Worm (Caenorhabditis elegans): Measurements from ENCODE around the gene F38A5.8.

Gene F38A5.8

ce11 chrIV:6575959-6576727 lies 23.4 kb upstream of the F38A5.8 start:
- TF ChIP-seq efl-3 (GFP tag; optimal IDR thresholded peaks at IDR 0.05) (no peak), C34B4.2 (tag; optimal IDR thresholded peaks at IDR 0.05) (no peak), mep-1 (tag; optimal IDR thresholded peaks at IDR 0.05) (peak; percentile 40), unc-30 (tag; optimal IDR thresholded peaks at IDR 0.05) (no peak), lin-39 (tag; optimal IDR thresholded peaks at IDR 0.05) (no peak), unc-62 (GFP tag; optimal IDR thresholded peaks at IDR 0.05) (no peak), nhr-19 (GFP tag; conservative IDR thresholded peaks at IDR 0.05) (no peak), jun-1 (tag; optimal IDR thresholded peaks at IDR 0.05) (peak; percentile 14), elt-3 (tag; optimal IDR thresholded peaks at IDR 0.05) (no peak), nhr-76 (tag; optimal IDR thresholded peaks at IDR 0.05) (no peak), mef-2 (tag; optimal IDR thresholded peaks at IDR 0.05) (no peak), fos-1 (tag; optimal IDR thresholded peaks at IDR 0.05) (no peak), C04F5.9 (tag; optimal IDR thresholded peaks at IDR 0.05) (no peak), efl-1 (optimal IDR thresholded peaks at IDR 0.05) (peak; percentile 12 to 27), efl-1 (GFP tag; optimal IDR thresholded peaks at IDR 0.05 in 1 of 2) (no peak), nhr-90 (tag; optimal IDR thresholded peaks at IDR 0.05; ENCODE audit: poor library complexity) (no peak), ztf-11 (tag; optimal IDR thresholded peaks at IDR 0.05) (no peak), Y116A8C.19 (tag; optimal IDR thresholded peaks at IDR 0.05; ENCODE audit: borderline replicate concordance) (no peak), lin-35 (GFP tag; optimal IDR thresholded peaks at IDR 0.05) (peak in 1 of 2 experiments; percentile 47), pqm-1 (tag; optimal IDR thresholded peaks at IDR 0.05) (no peak), egl-13 (tag; optimal IDR thresholded peaks at IDR 0.05) (no peak), ceh-63 (GFP tag; optimal IDR thresholded peaks at IDR 0.05) (no peak), lin-15B (tag; optimal IDR thresholded peaks at IDR 0.05) (no peak), tlp-1 (tag; optimal IDR thresholded peaks at IDR 0.05) (no peak), pag-3 (tag; optimal IDR thresholded peaks at IDR 0.05; ENCODE audit: borderline replicate concordance, insufficient read depth) (no peak), mab-9 (GFP tag; IDR thresholded peaks at IDR 0.05) (no peak), lin-14 (GFP tag; optimal IDR thresholded peaks at IDR 0.05) (peak; percentile 13)

- TF ChIP-seq ces-1 (GFP tag; optimal IDR thresholded peaks at IDR 0.05) (no peak), blmp-1 (tag; optimal IDR thresholded peaks at IDR 0.05) (peak; percentile 55), rnt-1 (tag; optimal IDR thresholded peaks at IDR 0.05) (peak; percentile 59), sup-37 (GFP tag; optimal IDR thresholded peaks at IDR 0.05) (no peak), grh-1 (GFP tag; IDR thresholded peaks at IDR 0.05) (no peak), aha-1 (tag; optimal IDR thresholded peaks at IDR 0.05) (no peak), tlp-1 (tag; optimal IDR thresholded peaks at IDR 0.05) (no peak), skn-1 (tag; optimal IDR thresholded peaks at IDR 0.05) (no peak), unc-86 (tag; optimal IDR thresholded peaks at IDR 0.05) (no peak), ceh-88 (GFP tag; IDR thresholded peaks at IDR 0.05) (no peak), ceh-82 (tag; optimal IDR thresholded peaks at IDR 0.05) (peak; percentile 2 to 13 (median 7)), mdl-1 (tag; optimal IDR thresholded peaks at IDR 0.05) (peak in 1 of 2 experiments; percentile 30), jun-1 (tag; optimal IDR thresholded peaks at IDR 0.05) (no peak), aly-2 (tag; optimal IDR thresholded peaks at IDR 0.05) (no peak), F16B12.6 (tag; optimal IDR thresholded peaks at IDR 0.05) (no peak), elt-3 (tag; optimal IDR thresholded peaks at IDR 0.05) (peak in 2 of 6 experiments; percentile 18 to 28), dsc-1 (tag; optimal IDR thresholded peaks at IDR 0.05) (peak; percentile 3), zip-4 (GFP tag; optimal IDR thresholded peaks at IDR 0.05) (no peak), nhr-84 (tag; optimal IDR thresholded peaks at IDR 0.05) (no peak), C16A3.4 (tag; optimal IDR thresholded peaks at IDR 0.05) (peak; percentile 49), lin-35 (GFP tag; optimal IDR thresholded peaks at IDR 0.05) (peak; percentile 46 to 65), fos-1 (tag; optimal IDR thresholded peaks at IDR 0.05) (no peak), lin-13 (GFP tag; optimal IDR thresholded peaks at IDR 0.05) (peak; percentile 35), pqm-1 (tag; optimal IDR thresholded peaks at IDR 0.05) (no peak), tbx-2 (tag; optimal IDR thresholded peaks at IDR 0.05) (peak; percentile 22), pax-3 (tag; optimal IDR thresholded peaks at IDR 0.05) (no peak), mep-1 (tag; optimal IDR thresholded peaks at IDR 0.05) (peak; percentile 76), efl-3 (GFP tag; optimal IDR thresholded peaks at IDR 0.05) (no peak), mef-2 (tag; optimal IDR thresholded peaks at IDR 0.05) (no peak), nhr-90 (tag; optimal IDR thresholded peaks at IDR 0.05; ENCODE audit: poor library complexity) (peak; percentile 65), nhr-47 (tag; optimal IDR thresholded peaks at IDR 0.05) (peak; percentile 47), nhr-20 (tag; optimal IDR thresholded peaks at IDR 0.05) (peak; percentile 74), sox-4 (tag; optimal IDR thresholded peaks at IDR 0.05) (no peak)
Observed at ce11 chrIV:6576728-6577101, 22.8 kb upstream of the F38A5.8 start.
